Fruit fly (Drosophila melanogaster) whole organism, embryonic: ENCODE data around the gene CG4596.

Experiments used
- CG18476 ChIP-seq: fragments of 200-800 bp; sonication (Bioruptor generic); optimal IDR thresholded peaks from 2 replicates; lab custom pipeline; 2016; ENCODE audit warnings: missing biosample characterization, mild to moderate bottlenecking, missing genetic modification characterization
- CG7556 ChIP-seq: fragments of 200-800 bp; sonication (Bioruptor generic); optimal IDR thresholded peaks from 2 replicates; lab custom pipeline; 2017; ENCODE audit warnings: missing biosample characterization, mild to moderate bottlenecking, missing genetic modification characterization
- dimm ChIP-seq: fragments of 200-800 bp; sonication (Bioruptor generic); IDR thresholded peaks from 2 replicates; pipeline ENCODE4 v1.3.6; 2022; ENCODE audit warnings: missing biosample characterization, missing genetic modification characterization
- dpn ChIP-seq, 2 experiments: fragments of 200-800 bp; sonication (Bioruptor generic); optimal IDR thresholded peaks; 3 replicates each; lab custom pipeline; 2016; ENCODE audit warnings: missing biosample characterization in 2 of 2, missing genetic modification characterization in 2 of 2

dm6 chr3R:10850636-10851035 lies 22.2 kb upstream of the CG4596 start:
- TF ChIP-seq dpn (GFP tag; optimal IDR thresholded peaks at IDR 0.05; lab: Kevin White, UChicago) (no peak), CG7556 (no peak), dimm (GFP tag; lab: Robert Waterston, UW) (no peak), CG18476 (GFP tag; lab: Kevin White, UChicago) (no peak)
